Worm (Caenorhabditis elegans): ENCODE measurements around the gene arrd-1.

- no peak for TF ChIP-seq hnd-1 (tag; optimal IDR thresholded peaks at IDR 0.05)
- TF ChIP-seq B0310.2 (tag; optimal IDR thresholded peaks at IDR 0.05): no peak
- no peak for TF ChIP-seq ets-7 (tag; optimal IDR thresholded peaks at IDR 0.05)
- no peak for TF ChIP-seq F13C5.2 (tag; optimal IDR thresholded peaks at IDR 0.05)
- no peak for TF ChIP-seq ama-1 (optimal IDR thresholded peaks at IDR 0.05)
- no peak for TF ChIP-seq sea-1 (GFP tag; conservative IDR thresholded peaks at IDR 0.05)
- TF ChIP-seq flt-1 (GFP tag; IDR thresholded peaks at IDR 0.05): no peak
- TF ChIP-seq ceh-13 (GFP tag; optimal IDR thresholded peaks at IDR 0.05): no peak
- no peak for TF ChIP-seq tbx-37 (GFP tag; conservative IDR thresholded peaks at IDR 0.05)
- no peak for TF ChIP-seq pes-1 (GFP tag; IDR thresholded peaks at IDR 0.05)
- no peak for TF ChIP-seq scrt-1 (GFP tag; IDR thresholded peaks at IDR 0.05)
Measured at ce11 chrII:587533-587932, 39.8 kb upstream of the arrd-1 start, which contains the start of gene fbxb-34.
